Fruit fly (Drosophila melanogaster): ENCODE results near the gene CG13398.

The CG13398 gene

DNA sequence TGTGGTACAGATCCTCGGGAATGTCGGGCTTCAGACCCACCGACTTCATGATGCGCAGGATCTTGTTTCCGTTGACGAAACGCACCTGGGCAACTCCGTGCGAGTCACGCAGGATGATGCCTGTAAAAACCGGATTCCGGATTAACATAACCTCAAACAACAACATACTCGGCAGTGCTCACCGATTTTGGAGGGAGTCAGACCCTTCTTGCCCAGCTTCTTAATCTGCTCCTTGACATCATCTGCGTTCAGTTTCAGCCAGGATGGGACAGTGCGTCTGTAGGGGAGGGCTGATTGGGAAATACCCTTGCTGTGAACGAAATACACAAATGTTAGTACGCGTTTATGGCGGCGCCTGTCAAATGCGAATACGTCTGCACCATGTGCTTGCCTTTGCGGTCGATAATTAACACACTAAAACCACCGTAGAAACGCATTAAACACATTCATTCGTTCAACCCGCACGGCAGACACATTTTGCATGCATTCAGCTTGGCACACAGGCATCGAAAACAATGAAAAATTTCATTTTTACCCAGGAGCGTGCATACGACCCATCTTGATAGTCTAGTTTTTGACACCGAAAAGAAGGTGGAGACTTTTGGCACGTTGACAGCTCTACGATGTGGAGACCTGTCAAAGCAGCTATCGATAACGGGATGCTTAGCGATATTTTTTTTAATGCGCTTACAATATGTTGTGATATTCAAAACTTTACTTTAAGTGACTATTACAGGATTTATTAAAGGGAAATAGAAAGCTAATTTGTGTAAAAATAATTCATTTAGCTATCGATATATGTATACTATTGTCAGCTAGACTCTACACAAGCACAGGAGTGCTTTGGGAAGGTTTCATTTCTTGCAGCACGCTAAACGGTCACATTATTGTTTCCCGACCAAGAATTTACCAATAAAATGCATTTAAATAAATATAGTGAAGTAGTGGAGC is 50.8 kb downstream of the CG13398 start, which contains the start of the genes RpS13 and CSN8 (continued):
- TF ChIP-seq Vsx1 (GFP tag; optimal IDR thresholded peaks at IDR 0.05) = peak; percentile 46
- peak; percentile 17 for TF ChIP-seq CoRest (tag; optimal IDR thresholded peaks at IDR 0.05)
- no peak for TF ChIP-seq CG8290 (GFP tag; optimal IDR thresholded peaks at IDR 0.05)
- TF ChIP-seq CG8290 (tag; optimal IDR thresholded peaks at IDR 0.05) = peak in 1 of 2 experiments; percentile 36
- peak; percentile 39 for TF ChIP-seq nerfin-1 (tag; optimal IDR thresholded peaks at IDR 0.05)
- peak; percentile 54; the same call in 1 of the 2 replicates for TF ChIP-seq sob (GFP tag; IDR thresholded peaks at IDR 0.05)
- TF ChIP-seq CG42726 (GFP tag; IDR thresholded peaks at IDR 0.05; ENCODE audit: partially characterized antibody) = peak; percentile 80
- TF ChIP-seq Dip3 (GFP tag; optimal IDR thresholded peaks at IDR 0.05) = peak; percentile 7
- peak; percentile 88 for TF ChIP-seq inv (GFP tag; IDR thresholded peaks at IDR 0.05; ENCODE audit: partially characterized antibody)
- no peak for TF ChIP-seq CG2202 (tag; optimal IDR thresholded peaks at IDR 0.05)
- TF ChIP-seq CG9727 (GFP tag; optimal IDR thresholded peaks at IDR 0.05) = peak; percentile 31
- TF ChIP-seq zen (tag; optimal IDR thresholded peaks at IDR 0.05) = peak; percentile 36
- TF ChIP-seq E2f2 (GFP tag; IDR thresholded peaks at IDR 0.05) = peak; percentile 39
- TF ChIP-seq B-H2 (GFP tag; optimal IDR thresholded peaks at IDR 0.05) = peak; percentile 14
- no peak for TF ChIP-seq Trl (optimal IDR thresholded peaks at IDR 0.05)
- no peak for TF ChIP-seq Trl (GFP tag; optimal IDR thresholded peaks at IDR 0.05)
- peak; percentile 88 for TF ChIP-seq Sry-δ (GFP tag; optimal IDR thresholded peaks at IDR 0.05)
- TF ChIP-seq Hr51 (GFP tag; optimal IDR thresholded peaks at IDR 0.05) = peak in 1 of 2 experiments; percentile 6
- peak; percentile 90 for TF ChIP-seq vnd (GFP tag; IDR thresholded peaks at IDR 0.05; ENCODE audit: partially characterized antibody)
- TF ChIP-seq Scr (GFP tag; IDR thresholded peaks at IDR 0.05; ENCODE audit: partially characterized antibody) = peak; percentile 98
- TF ChIP-seq knrl (GFP tag; IDR thresholded peaks at IDR 0.05; ENCODE audit: partially characterized antibody) = peak; percentile 95
- peak; percentile 5 for TF ChIP-seq CG13424 (tag; optimal IDR thresholded peaks at IDR 0.05)
- TF ChIP-seq zen2 (GFP tag; IDR thresholded peaks at IDR 0.05; ENCODE audit: partially characterized antibody) = peak; percentile 87; the same call in 2 of the 3 replicates
- peak; percentile 27 for TF ChIP-seq CG13775 (GFP tag; optimal IDR thresholded peaks at IDR 0.05)
- TF ChIP-seq sug (tag; optimal IDR thresholded peaks at IDR 0.05) = peak; percentile 55
- no peak for TF ChIP-seq Dek (tag; optimal IDR thresholded peaks at IDR 0.05)
- peak; percentile 69; the same call in 2 of the 4 replicates for TF ChIP-seq chinmo (GFP tag; IDR thresholded peaks at IDR 0.05; ENCODE audit: partially characterized antibody)
- peak; percentile 98 for TF ChIP-seq CG2116 (GFP tag; optimal IDR thresholded peaks at IDR 0.05)
- peak; percentile 57 for TF ChIP-seq Lhr (GFP tag; optimal IDR thresholded peaks at IDR 0.05)
- TF ChIP-seq CG1603 (tag; optimal IDR thresholded peaks at IDR 0.05) = peak; percentile 62
- TF ChIP-seq bsh (GFP tag; optimal IDR thresholded peaks at IDR 0.05) = peak in 1 of 2 experiments; percentile 7
- peak; percentile 4 for TF ChIP-seq salm (tag; optimal IDR thresholded peaks at IDR 0.05)
- TF ChIP-seq nmo (GFP tag; optimal IDR thresholded peaks at IDR 0.05) = peak; percentile 67
- TF ChIP-seq hkb (optimal IDR thresholded peaks at IDR 0.05) = no peak
- TF ChIP-seq hkb (GFP tag; IDR thresholded peaks at IDR 0.05) = 0 out of 2 replicates have a peak, but pooled peaks have one; percentile 12
- peak; percentile 13; the same call in 1 of the 2 replicates for TF ChIP-seq vvl (GFP tag; IDR thresholded peaks at IDR 0.05)
- no peak for TF ChIP-seq CG11560 (tag; IDR thresholded peaks at IDR 0.05)
- TF ChIP-seq PHDP (tag; optimal IDR thresholded peaks at IDR 0.05) = peak; percentile 23
- peak; percentile 26 for TF ChIP-seq grn (GFP tag; optimal IDR thresholded peaks at IDR 0.05)
- TF ChIP-seq Ets97D (GFP tag; optimal IDR thresholded peaks at IDR 0.05) = peak; percentile 95
- no peak for TF ChIP-seq ewg (GFP tag; optimal IDR thresholded peaks at IDR 0.05)
- peak; percentile 32 for TF ChIP-seq nom (GFP tag; optimal IDR thresholded peaks at IDR 0.05)
- TF ChIP-seq CG3065 (GFP tag; optimal IDR thresholded peaks at IDR 0.05) = no peak
- peak; percentile 35 for TF ChIP-seq twi (tag; optimal IDR thresholded peaks at IDR 0.05)
- TF ChIP-seq CG14710 (tag; optimal IDR thresholded peaks at IDR 0.05) = peak; percentile 75
- TF ChIP-seq ci (GFP tag; IDR thresholded peaks at IDR 0.05) = 0 out of 3 replicates have a peak, but pooled peaks have one; percentile 15
- peak; percentile 17 for TF ChIP-seq CG7271 (tag; optimal IDR thresholded peaks at IDR 0.05)

Data from whole organism, embryonic.